Fruit fly (Drosophila melanogaster) whole organism, embryonic: ENCODE data around the gene Kdm3.

Experiments
- Blimp-1 ChIP-seq: fragments of 200-800 bp; sonication (Bioruptor generic); optimal IDR thresholded peaks from 3 replicates; lab custom pipeline; 2018; ENCODE audit warnings: missing biosample characterization, missing genetic modification characterization, mild to moderate bottlenecking, moderate library complexity, missing genetic modification reagents
- CG1024 ChIP-seq: fragments of 200-800 bp; sonication (Bioruptor generic); IDR thresholded peaks from 2 replicates; pipeline ENCODE4 v1.3.6; 2022; ENCODE audit warnings: missing biosample characterization, missing genetic modification characterization
- CG10267 ChIP-seq: fragments of 200-800 bp; sonication (Bioruptor generic); optimal IDR thresholded peaks from 2 replicates; lab custom pipeline; 2018; ENCODE audit warnings: missing biosample characterization, mild to moderate bottlenecking, missing genetic modification characterization, moderate library complexity
- CG10565 ChIP-seq: fragments of 200-800 bp; sonication (Bioruptor generic); optimal IDR thresholded peaks from 3 replicates; lab custom pipeline; 2016; ENCODE audit warnings: missing biosample characterization, mild to moderate bottlenecking, missing genetic modification characterization
- CG10654 ChIP-seq: fragments of 200-800 bp; sonication (Bioruptor generic); optimal IDR thresholded peaks from 2 replicates; lab custom pipeline; 2016; ENCODE audit warnings: missing biosample characterization, missing genetic modification characterization
- CG10979 ChIP-seq: fragments of 200-800 bp; sonication (Bioruptor generic); optimal IDR thresholded peaks from 2 replicates; lab custom pipeline; 2018; ENCODE audit warnings: missing biosample characterization, mild to moderate bottlenecking, missing genetic modification characterization, moderate library complexity
- CG12071 ChIP-seq: fragments of 200-800 bp; sonication (Bioruptor generic); optimal IDR thresholded peaks from 3 replicates; lab custom pipeline; 2018; ENCODE audit warnings: missing biosample characterization, mild to moderate bottlenecking, missing genetic modification characterization
- CG13894 ChIP-seq: fragments of 200-800 bp; sonication (Bioruptor generic); optimal IDR thresholded peaks from 3 replicates; lab custom pipeline; 2018; ENCODE audit warnings: missing biosample characterization, mild to moderate bottlenecking, missing genetic modification characterization, moderate library complexity
- CG14014 ChIP-seq: fragments of 200-800 bp; sonication (Bioruptor generic); IDR thresholded peaks from 2 replicates; pipeline ENCODE4 v1.3.6; 2022; ENCODE audit warnings: missing biosample characterization, missing genetic modification characterization
- CG14667 ChIP-seq: fragments of 200-800 bp; sonication (Bioruptor generic); IDR thresholded peaks from 2 replicates; pipeline ENCODE4 v1.3.6; 2022; ENCODE audit warnings: missing biosample characterization, missing genetic modification characterization
- CG15514 ChIP-seq: fragments of 200-800 bp; sonication (Bioruptor generic); optimal IDR thresholded peaks from 3 replicates; lab custom pipeline; 2017; ENCODE audit warnings: missing biosample characterization, missing genetic modification characterization, mild to moderate bottlenecking, moderate library complexity, missing genetic modification reagents
- CG15601 ChIP-seq: fragments of 200-800 bp; sonication (Bioruptor generic); optimal IDR thresholded peaks from 3 replicates; lab custom pipeline; 2019; ENCODE audit warnings: missing biosample characterization, mild to moderate bottlenecking, missing genetic modification characterization, moderate library complexity
- CG16779 ChIP-seq: fragments of 200-800 bp; sonication (Bioruptor generic); IDR thresholded peaks from 2 replicates; pipeline ENCODE4 v1.3.6; 2022; ENCODE audit warnings: missing biosample characterization, missing genetic modification characterization
- CG17912 ChIP-seq: fragments of 200-800 bp; sonication (Bioruptor generic); optimal IDR thresholded peaks from 2 replicates; lab custom pipeline; 2018; ENCODE audit warnings: missing biosample characterization, mild to moderate bottlenecking, missing genetic modification characterization
- CG18619 ChIP-seq: fragments of 200-800 bp; sonication (Bioruptor generic); optimal IDR thresholded peaks from 3 replicates; lab custom pipeline; 2017; ENCODE audit warnings: missing biosample characterization, mild to moderate bottlenecking, missing genetic modification characterization
- CG2129 ChIP-seq: fragments of 200-800 bp; sonication (Bioruptor generic); IDR thresholded peaks from 2 replicates; pipeline ENCODE4 v1.3.6; 2022; ENCODE audit warnings: missing biosample characterization, missing genetic modification characterization; ENCODE audit not compliant: partially characterized antibody
- CG31388 ChIP-seq: fragments of 200-800 bp; sonication (Bioruptor generic); optimal IDR thresholded peaks from 2 replicates; lab custom pipeline; 2016; ENCODE audit warnings: missing biosample characterization, missing genetic modification characterization
- CG3163 ChIP-seq: fragments of 200-800 bp; sonication (Bioruptor generic); optimal IDR thresholded peaks from 3 replicates; lab custom pipeline; 2016; ENCODE audit warnings: missing biosample characterization, missing genetic modification characterization
- CG33213 ChIP-seq: fragments of 200-800 bp; sonication (Bioruptor generic); optimal IDR thresholded peaks from 3 replicates; lab custom pipeline; 2016; ENCODE audit warnings: missing biosample characterization, missing genetic modification characterization
- CG3847 ChIP-seq: fragments of 200-800 bp; sonication (Bioruptor generic); IDR thresholded peaks from 2 replicates; pipeline ENCODE4 v1.3.6; 2022; ENCODE audit warnings: missing biosample characterization, missing genetic modification characterization
- CG4282 ChIP-seq: fragments of 200-800 bp; sonication (Bioruptor generic); optimal IDR thresholded peaks from 2 replicates; lab custom pipeline; 2016; ENCODE audit warnings: missing biosample characterization, missing genetic modification characterization
- CG4360 ChIP-seq: fragments of 200-800 bp; sonication (Bioruptor generic); IDR thresholded peaks from 2 replicates; pipeline ENCODE4 v1.3.6; 2022; ENCODE audit warnings: missing biosample characterization, missing genetic modification characterization
- CG4820 ChIP-seq: fragments of 200-800 bp; sonication (Bioruptor generic); optimal IDR thresholded peaks from 3 replicates; lab custom pipeline; 2016; ENCODE audit warnings: missing biosample characterization, missing genetic modification characterization
- CG8089 ChIP-seq: fragments of 200-800 bp; sonication (Bioruptor generic); optimal IDR thresholded peaks from 3 replicates; lab custom pipeline; 2016; ENCODE audit warnings: missing biosample characterization, missing genetic modification characterization
- CG8388 ChIP-seq: fragments of 200-800 bp; sonication (Bioruptor generic); optimal IDR thresholded peaks from 2 replicates; lab custom pipeline; 2019; ENCODE audit warnings: missing biosample characterization, mild to moderate bottlenecking, missing genetic modification characterization, moderate library complexity
- CG8765 ChIP-seq: fragments of 200-800 bp; sonication (Bioruptor generic); IDR thresholded peaks from 2 replicates; pipeline ENCODE4 v1.3.6; 2022; ENCODE audit warnings: missing biosample characterization, missing genetic modification characterization
- CG9876 ChIP-seq: fragments of 200-800 bp; sonication (Bioruptor generic); optimal IDR thresholded peaks from 2 replicates; lab custom pipeline; 2016; ENCODE audit warnings: missing biosample characterization, missing genetic modification characterization
- Gug ChIP-seq: fragments of 200-800 bp; sonication (Bioruptor generic); IDR thresholded peaks from 4 replicates; pipeline ENCODE4 v1.3.6; 2022; ENCODE audit warnings: missing biosample characterization, missing genetic modification characterization
- Ptx1 ChIP-seq: fragments of 200-800 bp; sonication (Bioruptor generic); IDR thresholded peaks from 2 replicates; pipeline ENCODE4 v1.3.6; 2022; ENCODE audit warnings: missing biosample characterization, missing genetic modification characterization
- Side ChIP-seq: fragments of 200-800 bp; sonication (Bioruptor generic); optimal IDR thresholded peaks from 2 replicates; lab custom pipeline; 2016; ENCODE audit warnings: missing biosample characterization, missing genetic modification characterization
- Spps ChIP-seq: fragments of 200-800 bp; sonication (Bioruptor generic); optimal IDR thresholded peaks from 2 replicates; lab custom pipeline; 2018; ENCODE audit warnings: missing biosample characterization, mild to moderate bottlenecking, missing genetic modification characterization
- Xrp1 ChIP-seq: fragments of 200-800 bp; sonication (Bioruptor generic); IDR thresholded peaks from 2 replicates; pipeline ENCODE4 v1.3.6; 2022; ENCODE audit warnings: missing biosample characterization, missing genetic modification characterization
- ab ChIP-seq: fragments of 200-800 bp; sonication (Bioruptor generic); optimal IDR thresholded peaks from 2 replicates; lab custom pipeline; 2016; ENCODE audit warnings: missing biosample characterization, missing genetic modification characterization
- bab2 ChIP-seq: fragments of 200-800 bp; sonication (Bioruptor generic); optimal IDR thresholded peaks from 2 replicates; lab custom pipeline; 2016; ENCODE audit warnings: missing biosample characterization, missing genetic modification characterization
- bsh ChIP-seq, 2 experiments: fragments of 200-800 bp; sonication (Bioruptor generic); optimal IDR thresholded peaks; 2 replicates each; lab custom pipeline; 2017 to 2018; ENCODE audit warnings: mild to moderate bottlenecking in 2 of 2, missing biosample characterization in 2 of 2, missing genetic modification characterization in 2 of 2, moderate library complexity in 1 of 2
- caup ChIP-seq: fragments of 200-800 bp; sonication (Bioruptor generic); optimal IDR thresholded peaks from 3 replicates; lab custom pipeline; 2017; ENCODE audit warnings: missing biosample characterization, mild to moderate bottlenecking, missing genetic modification characterization, moderate library complexity; ENCODE audit not compliant: severe bottlenecking
- chinmo ChIP-seq: fragments of 200-800 bp; sonication (Bioruptor generic); IDR thresholded peaks from 4 replicates; pipeline ENCODE4 v1.3.6; 2022; ENCODE audit warnings: missing biosample characterization, missing genetic modification characterization; ENCODE audit not compliant: partially characterized antibody
- cwo ChIP-seq: fragments of 200-800 bp; sonication (Bioruptor generic); optimal IDR thresholded peaks from 3 replicates; lab custom pipeline; 2017; ENCODE audit warnings: missing biosample characterization, missing genetic modification characterization, mild to moderate bottlenecking, moderate library complexity, missing genetic modification reagents
- en ChIP-seq: fragments of 200-800 bp; sonication (Bioruptor generic); optimal IDR thresholded peaks from 2 replicates; lab custom pipeline; 2016; ENCODE audit warnings: missing biosample characterization, missing genetic modification characterization
- eve ChIP-seq, 2 experiments: fragments of >200 bp; optimal IDR thresholded peaks; 2 replicates each; lab custom pipeline; 2017; ENCODE audit warnings: missing biosample characterization in 2 of 2, missing genetic modification characterization in 2 of 2
- ftz-f1 ChIP-seq: fragments of 200-800 bp; sonication (Bioruptor generic); optimal IDR thresholded peaks from 2 replicates; lab custom pipeline; 2016; ENCODE audit warnings: missing biosample characterization, missing genetic modification characterization
- h ChIP-seq: fragments of >200 bp; optimal IDR thresholded peaks from 2 replicates; lab custom pipeline; 2017
- her ChIP-seq: fragments of 200-800 bp; sonication (Bioruptor generic); optimal IDR thresholded peaks from 2 replicates; lab custom pipeline; 2016; ENCODE audit warnings: missing biosample characterization, missing genetic modification characterization
- kni ChIP-seq: fragments of 200-800 bp; sonication (Bioruptor generic); optimal IDR thresholded peaks from 3 replicates; lab custom pipeline; 2017; ENCODE audit warnings: mild to moderate bottlenecking, missing biosample characterization, missing genetic modification reagents, missing genetic modification characterization
- ro ChIP-seq: fragments of 200-800 bp; sonication (Bioruptor generic); IDR thresholded peaks from 2 replicates; pipeline ENCODE4 v1.3.6; 2022; ENCODE audit warnings: missing biosample characterization, missing genetic modification characterization
- sd ChIP-seq: fragments of 200-800 bp; sonication (Bioruptor generic); optimal IDR thresholded peaks from 3 replicates; lab custom pipeline; 2018; ENCODE audit warnings: missing biosample characterization, mild to moderate bottlenecking, missing genetic modification characterization, moderate library complexity
- slou ChIP-seq: fragments of 200-800 bp; sonication (Bioruptor generic); optimal IDR thresholded peaks from 3 replicates; lab custom pipeline; 2016; ENCODE audit warnings: missing biosample characterization, missing genetic modification characterization
- ssp ChIP-seq: fragments of 200-800 bp; sonication (Bioruptor generic); IDR thresholded peaks from 2 replicates; pipeline ENCODE4 v1.3.6; 2022; ENCODE audit warnings: missing biosample characterization, missing genetic modification characterization
- stwl ChIP-seq: fragments of 200-800 bp; sonication (Bioruptor generic); optimal IDR thresholded peaks from 3 replicates; lab custom pipeline; 2018; ENCODE audit warnings: missing biosample characterization, mild to moderate bottlenecking, missing genetic modification characterization, moderate library complexity
- sug ChIP-seq: fragments of 200-800 bp; optimal IDR thresholded peaks from 2 replicates; lab custom pipeline; 2019; ENCODE audit warnings: missing biosample characterization, mild to moderate bottlenecking, missing genetic modification characterization, moderate library complexity

Kdm3 gene

dm6 chr3R:9555334-9555974 is 39.6 kb downstream of the Kdm3 start, which contains the start of the genes CG9386 and BckdhA (continued):
- TF ChIP-seq bsh (GFP tag; optimal IDR thresholded peaks at IDR 0.05; lab: Kevin White, UChicago) (peak in 1 of 2 experiments; percentile 15), CG10267 (tag; lab: Kevin White, UChicago) (peak; percentile 57), Spps (tag; lab: Kevin White, UChicago) (no peak), CG31388 (no peak), cwo (GFP tag; lab: Kevin White, UChicago) (peak; percentile 54), CG4360 (GFP tag; lab: Robert Waterston, UW) (no peak), kni (GFP tag; lab: Kevin White, UChicago) (no peak), CG4820 (GFP tag; lab: Kevin White, UChicago) (peak; percentile 14), caup (GFP tag; lab: Kevin White, UChicago) (peak; percentile 52), slou (GFP tag; lab: Kevin White, UChicago) (no peak), bab2 (peak; percentile 65), CG17912 (GFP tag; lab: Kevin White, UChicago) (no peak), CG16779 (GFP tag; lab: Robert Waterston, UW) (no peak), CG15601 (tag; lab: Kevin White, UChicago) (peak; percentile 38), Blimp-1 (peak; percentile 65), Xrp1 (GFP tag; lab: Robert Waterston, UW) (peak; percentile 40; the same call in 1 of the 2 replicates), h (lab: Kevin White, UChicago) (no peak), CG33213 (GFP tag; lab: Kevin White, UChicago) (peak; percentile 17), en (no peak), Side (GFP tag; lab: Kevin White, UChicago) (no peak), ab (no peak), CG15514 (GFP tag; lab: Kevin White, UChicago) (peak; percentile 50), her (GFP tag; lab: Kevin White, UChicago) (peak; percentile 25), sug (tag; lab: Kevin White, UChicago) (peak; percentile 60), CG2129 (GFP tag; lab: Robert Waterston, UW) (peak; percentile 36), ro (GFP tag; lab: Robert Waterston, UW) (no peak), ftz-f1 (GFP tag; lab: Kevin White, UChicago) (no peak), CG4282 (no peak), CG12071 (GFP tag; lab: Kevin White, UChicago) (no peak), CG1024 (no peak), CG14667 (GFP tag; lab: Robert Waterston, UW) (no peak), CG3847 (GFP tag; lab: Robert Waterston, UW) (no peak), CG14014 (GFP tag; lab: Robert Waterston, UW) (peak; percentile 46; the same call in 1 of the 2 replicates), CG8089 (GFP tag; lab: Kevin White, UChicago) (peak; percentile 28), CG18619 (GFP tag; lab: Kevin White, UChicago) (peak; percentile 32), CG10654 (GFP tag; lab: Kevin White, UChicago) (peak; percentile 45), CG9876 (GFP tag; lab: Kevin White, UChicago) (peak; percentile 26), stwl (tag; lab: Kevin White, UChicago) (no peak), CG10979 (peak; percentile 76), CG8765 (GFP tag; lab: Robert Waterston, UW) (0 out of 2 replicates have a peak, but pooled peaks have one; percentile 14), CG13894 (tag; lab: Kevin White, UChicago) (peak; percentile 63), Gug (GFP tag; lab: Robert Waterston, UW) (peak; percentile 61; the same call in 2 of the 4 replicates), CG10565 (no peak), sd (tag; lab: Kevin White, UChicago) (peak; percentile 6), CG3163 (GFP tag; lab: Kevin White, UChicago) (peak; percentile 14), eve (GFP tag; optimal IDR thresholded peaks at IDR 0.05; lab: Kevin White, UChicago) (no peak), chinmo (GFP tag; lab: Robert Waterston, UW) (peak; percentile 72; the same call in 1 of the 4 replicates), Ptx1 (peak; percentile 47; the same call in 1 of the 2 replicates), ssp (peak; percentile 20; the same call in 1 of the 2 replicates), CG8388 (peak; percentile 5)
